Worm (Caenorhabditis elegans) whole organism, young adult: ENCODE measurements around the gene K02E2.8.

Experiments
- B0336.3 ChIP-seq: fragments of 200-800 bp; sonication (Bioruptor generic); IDR thresholded peaks from 2 replicates; pipeline ENCODE4 v1.3.6; 2022; ENCODE audit warnings: missing genetic modification characterization, missing compliant biosample characterization
- D2030.7 ChIP-seq: fragments of 200-800 bp; sonication (Bioruptor generic); IDR thresholded peaks from 2 replicates; pipeline ENCODE4 v1.3.6; 2022; ENCODE audit warnings: missing genetic modification reagents, missing genetic modification characterization, missing compliant biosample characterization
- F22D6.2 ChIP-seq: sonication (generic microtip); optimal IDR thresholded peaks from 2 replicates; lab custom pipeline; 2016; ENCODE audit warnings: mild to moderate bottlenecking, missing genetic modification characterization, missing compliant biosample characterization
- F33H1.4 ChIP-seq: fragments of 200-800 bp; sonication (Bioruptor generic); IDR thresholded peaks from 2 replicates; pipeline ENCODE4 v1.3.6; 2022; ENCODE audit warnings: missing genetic modification reagents, missing genetic modification characterization, missing compliant biosample characterization
- F55B11.4 ChIP-seq: sonication (generic microtip); optimal IDR thresholded peaks from 2 replicates; lab custom pipeline; 2016; ENCODE audit warnings: missing compliant biosample characterization, missing genetic modification characterization, borderline replicate concordance; ENCODE audit not compliant: insufficient read depth
- K11D2.4 ChIP-seq: fragments of 200-800 bp; sonication (Bioruptor generic); IDR thresholded peaks from 2 replicates; pipeline ENCODE4 v1.3.6; 2022; ENCODE audit warnings: missing genetic modification reagents, missing genetic modification characterization, missing compliant biosample characterization
- Y56A3A.18 ChIP-seq: fragments of 200-800 bp; sonication (Bioruptor generic); IDR thresholded peaks from 2 replicates; pipeline ENCODE4 v1.3.6; 2022; ENCODE audit warnings: missing genetic modification reagents, missing genetic modification characterization, missing compliant biosample characterization
- Y79H2A.3 ChIP-seq: fragments of 200-800 bp; sonication (Bioruptor generic); conservative IDR thresholded peaks from 2 replicates; pipeline ENCODE4 v1.3.6; 2022; ENCODE audit warnings: missing genetic modification reagents, missing genetic modification characterization, missing compliant biosample characterization
- akir-1 ChIP-seq: fragments of 200-800 bp; sonication (Bioruptor generic); optimal IDR thresholded peaks from 2 replicates; lab custom pipeline; 2018; ENCODE audit warnings: mild to moderate bottlenecking, missing genetic modification characterization, moderate library complexity, missing compliant biosample characterization
- ama-1 ChIP-seq, 3 experiments: fragments of 150-350 bp in 1 of 3; sonication (generic microtip) in 2 of 3; optimal IDR thresholded peaks; 2 replicates each; lab custom pipeline; 2014 to 2018; ENCODE audit warnings: missing biosample characterization in 2 of 3, missing genetic modification characterization in 2 of 3, missing genetic modification reagents in 2 of 3
- aptf-2 ChIP-seq: fragments of 200-800 bp; sonication (Bioruptor generic); conservative IDR thresholded peaks from 2 replicates; pipeline ENCODE4 v1.3.6; 2022; ENCODE audit warnings: missing genetic modification reagents, missing genetic modification characterization, missing compliant biosample characterization
- aptf-3 ChIP-seq: fragments of 200-800 bp; sonication (Bioruptor generic); IDR thresholded peaks from 2 replicates; pipeline ENCODE4 v1.3.6; 2022; ENCODE audit warnings: missing genetic modification characterization, missing compliant biosample characterization
- atf-7 ChIP-seq: sonication (generic microtip); optimal IDR thresholded peaks from 2 replicates; lab custom pipeline; 2017; ENCODE audit warnings: mild to moderate bottlenecking, missing genetic modification characterization, missing compliant biosample characterization
- athp-1 ChIP-seq: sonication (generic microtip); optimal IDR thresholded peaks from 2 replicates; lab custom pipeline; 2017; ENCODE audit warnings: mild to moderate bottlenecking, missing genetic modification characterization, missing compliant biosample characterization
- attf-6 ChIP-seq: fragments of 200-800 bp; sonication (Bioruptor generic); IDR thresholded peaks from 2 replicates; pipeline ENCODE4 v1.3.6; 2022; ENCODE audit warnings: missing genetic modification reagents, missing genetic modification characterization, missing compliant biosample characterization
- cebp-1 ChIP-seq, 2 experiments: fragments of 200-800 bp in 1 of 2; sonication (Bioruptor generic) in 1 of 2; sonication (generic microtip) in 1 of 2; IDR thresholded peaks in 1 of 2; optimal IDR thresholded peaks in 1 of 2; 2 replicates each; pipeline versions ENCODE4 v1.3.6 to Lab custom; 2017 to 2022; ENCODE audit warnings: missing compliant biosample characterization in 2 of 2, missing genetic modification characterization in 2 of 2, mild to moderate bottlenecking in 1 of 2, missing genetic modification reagents in 1 of 2, moderate library complexity in 1 of 2
- ceh-100 ChIP-seq: fragments of 200-800 bp; sonication (Bioruptor generic); IDR thresholded peaks from 2 replicates; pipeline ENCODE4 v1.3.6; 2022; ENCODE audit warnings: missing genetic modification reagents, missing genetic modification characterization, missing compliant biosample characterization
- ceh-58 ChIP-seq: fragments of 200-800 bp; sonication (Bioruptor generic); IDR thresholded peaks from 2 replicates; pipeline ENCODE4 v1.3.6; 2022; ENCODE audit warnings: missing genetic modification characterization, missing compliant biosample characterization
- ceh-91 ChIP-seq: fragments of 200-800 bp; sonication (Bioruptor generic); IDR thresholded peaks from 2 replicates; pipeline ENCODE4 v1.3.6; 2022; ENCODE audit warnings: missing genetic modification reagents, missing genetic modification characterization, missing compliant biosample characterization
- die-1 ChIP-seq: sonication (generic microtip); optimal IDR thresholded peaks from 2 replicates; lab custom pipeline; 2016; ENCODE audit warnings: missing genotype, mild to moderate bottlenecking, missing genetic modification characterization, missing compliant biosample characterization
- egl-18 ChIP-seq: fragments of 200-800 bp; sonication (Bioruptor generic); IDR thresholded peaks from 2 replicates; pipeline ENCODE4 v1.3.6; 2022; ENCODE audit warnings: missing genetic modification reagents, missing genetic modification characterization, missing compliant biosample characterization
- egl-44 ChIP-seq: fragments of 200-800 bp; sonication (Bioruptor generic); IDR thresholded peaks from 2 replicates; pipeline ENCODE4 v1.3.6; 2022; ENCODE audit warnings: missing genetic modification reagents, missing genetic modification characterization, missing compliant biosample characterization
- egrh-3 ChIP-seq: fragments of 200-800 bp; sonication (Bioruptor generic); IDR thresholded peaks from 2 replicates; pipeline ENCODE4 v1.3.6; 2022; ENCODE audit warnings: missing genetic modification reagents, missing genetic modification characterization, missing compliant biosample characterization
- ekl-4 ChIP-seq: fragments of 200-800 bp; sonication (Bioruptor generic); IDR thresholded peaks from 2 replicates; pipeline ENCODE4 v1.3.6; 2022; ENCODE audit warnings: missing genetic modification reagents, missing genetic modification characterization, missing compliant biosample characterization
- ets-4 ChIP-seq: fragments of 200-800 bp; sonication (Bioruptor generic); optimal IDR thresholded peaks from 2 replicates; lab custom pipeline; 2018; ENCODE audit warnings: mild to moderate bottlenecking, missing genetic modification characterization, missing compliant biosample characterization
- hlh-26 ChIP-seq: fragments of 200-800 bp; sonication (Bioruptor generic); conservative IDR thresholded peaks from 2 replicates; pipeline ENCODE4 v1.3.6; 2022; ENCODE audit warnings: missing genetic modification reagents, missing genetic modification characterization, missing compliant biosample characterization
- hmg-1.2 ChIP-seq: fragments of 200-800 bp; sonication (Bioruptor generic); IDR thresholded peaks from 2 replicates; pipeline ENCODE4 v1.3.6; 2022; ENCODE audit warnings: missing genetic modification reagents, missing genetic modification characterization, missing compliant biosample characterization
- hsf-1 ChIP-seq: fragments of 200-800 bp; sonication (Bioruptor generic); IDR thresholded peaks from 2 replicates; pipeline ENCODE4 v1.3.6; 2022; ENCODE audit warnings: missing genetic modification reagents, missing genetic modification characterization, missing compliant biosample characterization
- let-526 ChIP-seq: fragments of 200-800 bp; sonication (Bioruptor generic); IDR thresholded peaks from 2 replicates; pipeline ENCODE4 v1.3.6; 2022; ENCODE audit warnings: missing genetic modification reagents, missing genetic modification characterization, missing compliant biosample characterization
- let-607 ChIP-seq, 2 experiments: fragments of 200-800 bp in 1 of 2; sonication (Bioruptor generic) in 1 of 2; sonication (generic microtip) in 1 of 2; optimal IDR thresholded peaks; 2 replicates each; lab custom pipeline; 2016 to 2018; ENCODE audit warnings: mild to moderate bottlenecking in 2 of 2, missing compliant biosample characterization in 2 of 2, missing genetic modification characterization in 2 of 2, moderate library complexity in 2 of 2, missing genotype in 1 of 2
- lsl-1 ChIP-seq: fragments of 200-800 bp; sonication (Bioruptor generic); optimal IDR thresholded peaks from 2 replicates; lab custom pipeline; 2018; ENCODE audit warnings: mild to moderate bottlenecking, missing genetic modification characterization, moderate library complexity, missing compliant biosample characterization
- lsy-27 ChIP-seq: sonication (generic microtip); optimal IDR thresholded peaks from 2 replicates; lab custom pipeline; 2017; ENCODE audit warnings: missing genetic modification characterization, mild to moderate bottlenecking, missing compliant biosample characterization, antibody characterized with exemption, missing genotype, borderline replicate concordance; ENCODE audit not compliant: insufficient read depth
- mxl-1 ChIP-seq: sonication (generic microtip); optimal IDR thresholded peaks from 2 replicates; lab custom pipeline; 2016; ENCODE audit warnings: missing genetic modification characterization, missing compliant biosample characterization
- nfya-1 ChIP-seq: sonication (generic microtip); optimal IDR thresholded peaks from 2 replicates; lab custom pipeline; 2017; ENCODE audit warnings: antibody characterized with exemption, missing compliant biosample characterization, missing genetic modification characterization, borderline replicate concordance; ENCODE audit not compliant: insufficient read depth
- nfya-2 ChIP-seq: fragments of 200-800 bp; sonication (Bioruptor generic); IDR thresholded peaks from 2 replicates; pipeline ENCODE4 v1.3.6; 2022; ENCODE audit warnings: missing genetic modification reagents, missing genetic modification characterization, missing compliant biosample characterization
- nhr-80 ChIP-seq: sonication (generic microtip); optimal IDR thresholded peaks from 2 replicates; lab custom pipeline; 2016; ENCODE audit warnings: missing genetic modification characterization, missing compliant biosample characterization
- pha-4 ChIP-seq: fragments of 150-350 bp; sonication (generic microtip); optimal IDR thresholded peaks from 2 replicates; lab custom pipeline; 2014; ENCODE audit warnings: missing biosample characterization, missing genetic modification reagents, missing genetic modification characterization
- sdz-38 ChIP-seq: sonication (generic microtip); optimal IDR thresholded peaks from 2 replicates; lab custom pipeline; 2016; ENCODE audit warnings: missing genotype, missing genetic modification characterization, missing compliant biosample characterization
- sea-2 ChIP-seq: fragments of 200-800 bp; sonication (Bioruptor generic); IDR thresholded peaks from 2 replicates; pipeline ENCODE4 v1.3.6; 2022; ENCODE audit warnings: missing genetic modification characterization, missing compliant biosample characterization
- somi-1 ChIP-seq: fragments of 200-800 bp; sonication (Bioruptor generic); optimal IDR thresholded peaks from 2 replicates; lab custom pipeline; 2018; ENCODE audit warnings: mild to moderate bottlenecking, missing genetic modification characterization, missing compliant biosample characterization
- tlf-1 ChIP-seq: fragments of 200-800 bp; sonication (Bioruptor generic); optimal IDR thresholded peaks from 2 replicates; lab custom pipeline; 2018; ENCODE audit warnings: mild to moderate bottlenecking, missing genetic modification characterization, missing compliant biosample characterization
- xnd-1 ChIP-seq: sonication (generic microtip); optimal IDR thresholded peaks from 2 replicates; lab custom pipeline; 2016; ENCODE audit warnings: missing genotype, missing genetic modification reagents, missing genetic modification characterization, missing compliant biosample characterization
- ztf-18 ChIP-seq: sonication (generic microtip); optimal IDR thresholded peaks from 2 replicates; lab custom pipeline; 2016; ENCODE audit warnings: missing genotype, mild to moderate bottlenecking, missing genetic modification characterization, missing compliant biosample characterization
- ztf-22 ChIP-seq: fragments of 200-800 bp; sonication (Bioruptor generic); optimal IDR thresholded peaks from 2 replicates; lab custom pipeline; 2018; ENCODE audit warnings: mild to moderate bottlenecking, missing genetic modification characterization, moderate library complexity, missing compliant biosample characterization
- ztf-25 ChIP-seq: fragments of 200-800 bp; sonication (Bioruptor generic); IDR thresholded peaks from 2 replicates; pipeline ENCODE4 v1.3.6; 2022; ENCODE audit warnings: missing genetic modification reagents, missing genetic modification characterization, missing compliant biosample characterization
- ztf-26 ChIP-seq: sonication (generic microtip); optimal IDR thresholded peaks from 2 replicates; lab custom pipeline; 2017; ENCODE audit warnings: missing genetic modification characterization, missing compliant biosample characterization
- ztf-6 ChIP-seq: fragments of 200-800 bp; sonication (Bioruptor generic); IDR thresholded peaks from 2 replicates; pipeline ENCODE4 v1.3.6; 2022; ENCODE audit warnings: missing genetic modification reagents, missing genetic modification characterization, missing compliant biosample characterization

Gene K02E2.8

ce11 chrV:20412225-20412624 lies 45.5 kb upstream of the K02E2.8 start (continued):
- TF ChIP-seq lsl-1 (no peak), let-526 (GFP tag; lab: Robert Waterston, UW) (no peak), egl-18 (no peak), egrh-3 (GFP tag; lab: Robert Waterston, UW) (no peak), ztf-6 (GFP tag; lab: Robert Waterston, UW) (no peak), D2030.7 (GFP tag; lab: Robert Waterston, UW) (no peak), F55B11.4 (tag; lab: Kevin White, UChicago) (no peak), hlh-26 (GFP tag; lab: Robert Waterston, UW) (no peak), somi-1 (no peak), cebp-1 (GFP tag; IDR thresholded peaks at IDR 0.05; lab: Robert Waterston, UW) (no peak), cebp-1 (tag; optimal IDR thresholded peaks at IDR 0.05; lab: Kevin White, UChicago) (peak; percentile 34), ztf-25 (GFP tag; lab: Robert Waterston, UW) (no peak), B0336.3 (GFP tag; lab: Robert Waterston, UW) (no peak), ceh-91 (no peak), nhr-80 (peak; percentile 54), egl-44 (0 out of 2 replicates have a peak, but pooled peaks have one; percentile 47), aptf-2 (no peak), lsy-27 (tag; lab: Kevin White, UChicago) (no peak), ceh-100 (GFP tag; lab: Robert Waterston, UW) (no peak), nfya-2 (no peak), ama-1 (optimal IDR thresholded peaks at IDR 0.05; lab: Kevin White, UChicago) (peak; percentile 56), ama-1 (GFP tag; optimal IDR thresholded peaks at IDR 0.05; lab: Kevin White, UChicago) (no peak), attf-6 (GFP tag; lab: Robert Waterston, UW) (no peak), nfya-1 (tag; lab: Kevin White, UChicago) (no peak), athp-1 (tag; lab: Kevin White, UChicago) (no peak), atf-7 (tag; lab: Kevin White, UChicago) (peak; percentile 62), hmg-1.2 (GFP tag; lab: Robert Waterston, UW) (no peak), F33H1.4 (GFP tag; lab: Robert Waterston, UW) (no peak), sdz-38 (tag; lab: Kevin White, UChicago) (no peak), tlf-1 (GFP tag; lab: Kevin White, UChicago) (peak; percentile 19), aptf-3 (GFP tag; lab: Robert Waterston, UW) (no peak), mxl-1 (tag; lab: Kevin White, UChicago) (no peak), die-1 (tag; lab: Kevin White, UChicago) (no peak), akir-1 (GFP tag; lab: Kevin White, UChicago) (no peak), hsf-1 (no peak), ztf-26 (no peak), Y79H2A.3 (no peak), let-607 (tag; optimal IDR thresholded peaks at IDR 0.05; lab: Kevin White, UChicago) (peak in 1 of 2 experiments; percentile 11), ets-4 (GFP tag; lab: Kevin White, UChicago) (no peak), K11D2.4 (GFP tag; lab: Robert Waterston, UW) (no peak), pha-4 (tag; lab: Kevin White, UChicago) (no peak), Y56A3A.18 (peak; percentile 49; the same call in 1 of the 2 replicates), ztf-22 (GFP tag; lab: Kevin White, UChicago) (peak; percentile 36), F22D6.2 (tag; lab: Kevin White, UChicago) (no peak), ekl-4 (no peak), xnd-1 (no peak), ztf-18 (tag; lab: Kevin White, UChicago) (no peak), sea-2 (GFP tag; lab: Robert Waterston, UW) (no peak), ceh-58 (GFP tag; lab: Robert Waterston, UW) (no peak)
